Worm (Caenorhabditis elegans) whole organism, young adult: Measurements from ENCODE around the gene chhy-1.

Experiments
- B0019.2 ChIP-seq: fragments of 200-800 bp; sonication (Bioruptor generic); conservative IDR thresholded peaks from 2 replicates; pipeline ENCODE4 v1.3.6; 2022; ENCODE audit warnings: missing genetic modification reagents, missing genetic modification characterization, missing compliant biosample characterization
- B0035.1 ChIP-seq: sonication (generic microtip); optimal IDR thresholded peaks from 2 replicates; lab custom pipeline; 2016; ENCODE audit warnings: missing genetic modification characterization, mild to moderate bottlenecking, missing compliant biosample characterization, missing genotype, missing genetic modification reagents
- C06A6.2 ChIP-seq: fragments of 200-800 bp; sonication (Bioruptor generic); conservative IDR thresholded peaks from 2 replicates; pipeline ENCODE4 v1.3.6; 2022; ENCODE audit warnings: missing genetic modification characterization, missing compliant biosample characterization
- F10E7.11 ChIP-seq: sonication (generic microtip); optimal IDR thresholded peaks from 2 replicates; lab custom pipeline; 2017; ENCODE audit warnings: mild to moderate bottlenecking, missing genetic modification characterization, moderate library complexity, missing compliant biosample characterization
- F23B12.7 ChIP-seq: sonication (generic microtip); optimal IDR thresholded peaks from 2 replicates; lab custom pipeline; 2017; ENCODE audit warnings: missing genetic modification characterization, mild to moderate bottlenecking, missing compliant biosample characterization, antibody characterized with exemption, moderate library complexity; ENCODE audit not compliant: insufficient read depth
- F33H1.4 ChIP-seq: fragments of 200-800 bp; sonication (Bioruptor generic); IDR thresholded peaks from 2 replicates; pipeline ENCODE4 v1.3.6; 2022; ENCODE audit warnings: missing genetic modification reagents, missing genetic modification characterization, missing compliant biosample characterization
- F49E8.2 ChIP-seq: sonication (generic microtip); optimal IDR thresholded peaks from 3 replicates; lab custom pipeline; 2017; ENCODE audit warnings: missing genetic modification characterization, mild to moderate bottlenecking, missing compliant biosample characterization, antibody characterized with exemption, moderate library complexity; ENCODE audit not compliant: insufficient read depth
- T07F8.4 ChIP-seq: sonication (generic microtip); optimal IDR thresholded peaks from 2 replicates; lab custom pipeline; 2016; ENCODE audit warnings: mild to moderate bottlenecking, missing genetic modification characterization, moderate library complexity, missing compliant biosample characterization
- T26A5.8 ChIP-seq: sonication (generic microtip); optimal IDR thresholded peaks from 2 replicates; lab custom pipeline; 2016; ENCODE audit warnings: missing genetic modification characterization, missing compliant biosample characterization
- Y53G8AR.9 ChIP-seq: fragments of 200-800 bp; sonication (Bioruptor generic); conservative IDR thresholded peaks from 2 replicates; pipeline ENCODE4 v1.3.6; 2022; ENCODE audit warnings: missing genetic modification reagents, missing genetic modification characterization, missing compliant biosample characterization
- Y67H2A.10 ChIP-seq: fragments of 200-800 bp; sonication (Bioruptor generic); conservative IDR thresholded peaks from 2 replicates; pipeline ENCODE4 v1.3.6; 2022; ENCODE audit warnings: missing genetic modification reagents, missing genetic modification characterization, missing compliant biosample characterization
- Y79H2A.3 ChIP-seq: fragments of 200-800 bp; sonication (Bioruptor generic); conservative IDR thresholded peaks from 2 replicates; pipeline ENCODE4 v1.3.6; 2022; ENCODE audit warnings: missing genetic modification reagents, missing genetic modification characterization, missing compliant biosample characterization
- aptf-2 ChIP-seq: fragments of 200-800 bp; sonication (Bioruptor generic); conservative IDR thresholded peaks from 2 replicates; pipeline ENCODE4 v1.3.6; 2022; ENCODE audit warnings: missing genetic modification reagents, missing genetic modification characterization, missing compliant biosample characterization
- aptf-3 ChIP-seq: fragments of 200-800 bp; sonication (Bioruptor generic); IDR thresholded peaks from 2 replicates; pipeline ENCODE4 v1.3.6; 2022; ENCODE audit warnings: missing genetic modification characterization, missing compliant biosample characterization
- atf-7 ChIP-seq: sonication (generic microtip); optimal IDR thresholded peaks from 2 replicates; lab custom pipeline; 2017; ENCODE audit warnings: mild to moderate bottlenecking, missing genetic modification characterization, missing compliant biosample characterization
- athp-1 ChIP-seq: sonication (generic microtip); optimal IDR thresholded peaks from 2 replicates; lab custom pipeline; 2017; ENCODE audit warnings: mild to moderate bottlenecking, missing genetic modification characterization, missing compliant biosample characterization
- attf-5 ChIP-seq: fragments of 200-800 bp; sonication (Bioruptor generic); optimal IDR thresholded peaks from 2 replicates; lab custom pipeline; 2018; ENCODE audit warnings: mild to moderate bottlenecking, missing genetic modification characterization, missing compliant biosample characterization
- bed-2 ChIP-seq: fragments of 200-800 bp; sonication (Bioruptor generic); IDR thresholded peaks from 2 replicates; pipeline ENCODE4 v1.3.6; 2022; ENCODE audit warnings: missing genetic modification reagents, missing genetic modification characterization, missing compliant biosample characterization
- ccch-3 ChIP-seq: fragments of 200-800 bp; sonication (Bioruptor generic); optimal IDR thresholded peaks from 2 replicates; lab custom pipeline; 2018; ENCODE audit warnings: mild to moderate bottlenecking, missing genetic modification characterization, missing compliant biosample characterization
- cebp-1 ChIP-seq, 2 experiments: fragments of 200-800 bp in 1 of 2; sonication (Bioruptor generic) in 1 of 2; sonication (generic microtip) in 1 of 2; IDR thresholded peaks in 1 of 2; optimal IDR thresholded peaks in 1 of 2; 2 replicates each; pipeline versions ENCODE4 v1.3.6 to Lab custom; 2017 to 2022; ENCODE audit warnings: missing compliant biosample characterization in 2 of 2, missing genetic modification characterization in 2 of 2, mild to moderate bottlenecking in 1 of 2, missing genetic modification reagents in 1 of 2, moderate library complexity in 1 of 2
- ceh-58 ChIP-seq: fragments of 200-800 bp; sonication (Bioruptor generic); IDR thresholded peaks from 2 replicates; pipeline ENCODE4 v1.3.6; 2022; ENCODE audit warnings: missing genetic modification characterization, missing compliant biosample characterization
- ceh-91 ChIP-seq: fragments of 200-800 bp; sonication (Bioruptor generic); IDR thresholded peaks from 2 replicates; pipeline ENCODE4 v1.3.6; 2022; ENCODE audit warnings: missing genetic modification reagents, missing genetic modification characterization, missing compliant biosample characterization
- chd-7 ChIP-seq: sonication (generic microtip); optimal IDR thresholded peaks from 2 replicates; lab custom pipeline; 2016; ENCODE audit warnings: mild to moderate bottlenecking, missing genetic modification characterization, moderate library complexity, missing compliant biosample characterization
- dox-1 ChIP-seq: fragments of 200-800 bp; sonication (Bioruptor generic); IDR thresholded peaks from 2 replicates; pipeline ENCODE4 v1.3.6; 2022; ENCODE audit warnings: missing genetic modification reagents, missing genetic modification characterization, missing compliant biosample characterization
- efl-1 ChIP-seq: fragments of 150-350 bp; optimal IDR thresholded peaks from 2 replicates; lab custom pipeline; 2014; ENCODE audit warnings: missing biosample characterization, missing genetic modification reagents, missing genetic modification characterization
- egl-44 ChIP-seq: fragments of 200-800 bp; sonication (Bioruptor generic); IDR thresholded peaks from 2 replicates; pipeline ENCODE4 v1.3.6; 2022; ENCODE audit warnings: missing genetic modification reagents, missing genetic modification characterization, missing compliant biosample characterization
- ekl-4 ChIP-seq: fragments of 200-800 bp; sonication (Bioruptor generic); IDR thresholded peaks from 2 replicates; pipeline ENCODE4 v1.3.6; 2022; ENCODE audit warnings: missing genetic modification reagents, missing genetic modification characterization, missing compliant biosample characterization
- gei-17 ChIP-seq: fragments of 200-800 bp; sonication (Bioruptor generic); optimal IDR thresholded peaks from 2 replicates; lab custom pipeline; 2018; ENCODE audit warnings: mild to moderate bottlenecking, missing genetic modification characterization, missing compliant biosample characterization
- hlh-12 ChIP-seq: sonication (generic microtip); optimal IDR thresholded peaks from 2 replicates; lab custom pipeline; 2016; ENCODE audit warnings: missing genetic modification characterization, missing compliant biosample characterization
- hlh-26 ChIP-seq: fragments of 200-800 bp; sonication (Bioruptor generic); conservative IDR thresholded peaks from 2 replicates; pipeline ENCODE4 v1.3.6; 2022; ENCODE audit warnings: missing genetic modification reagents, missing genetic modification characterization, missing compliant biosample characterization
- hsf-1 ChIP-seq: fragments of 200-800 bp; sonication (Bioruptor generic); IDR thresholded peaks from 2 replicates; pipeline ENCODE4 v1.3.6; 2022; ENCODE audit warnings: missing genetic modification reagents, missing genetic modification characterization, missing compliant biosample characterization
- let-526 ChIP-seq: fragments of 200-800 bp; sonication (Bioruptor generic); IDR thresholded peaks from 2 replicates; pipeline ENCODE4 v1.3.6; 2022; ENCODE audit warnings: missing genetic modification reagents, missing genetic modification characterization, missing compliant biosample characterization
- lsl-1 ChIP-seq: fragments of 200-800 bp; sonication (Bioruptor generic); optimal IDR thresholded peaks from 2 replicates; lab custom pipeline; 2018; ENCODE audit warnings: mild to moderate bottlenecking, missing genetic modification characterization, moderate library complexity, missing compliant biosample characterization
- lsy-27 ChIP-seq: sonication (generic microtip); optimal IDR thresholded peaks from 2 replicates; lab custom pipeline; 2017; ENCODE audit warnings: missing genetic modification characterization, mild to moderate bottlenecking, missing compliant biosample characterization, antibody characterized with exemption, missing genotype, borderline replicate concordance; ENCODE audit not compliant: insufficient read depth
- mes-4 ChIP-seq: sonication (generic microtip); optimal IDR thresholded peaks from 2 replicates; lab custom pipeline; 2016; ENCODE audit warnings: missing genotype, missing genetic modification characterization, missing compliant biosample characterization
- nfya-1 ChIP-seq: sonication (generic microtip); optimal IDR thresholded peaks from 2 replicates; lab custom pipeline; 2017; ENCODE audit warnings: antibody characterized with exemption, missing compliant biosample characterization, missing genetic modification characterization, borderline replicate concordance; ENCODE audit not compliant: insufficient read depth
- nhr-120 ChIP-seq: fragments of 200-800 bp; sonication (Bioruptor generic); IDR thresholded peaks from 2 replicates; pipeline ENCODE4 v1.3.6; 2022; ENCODE audit warnings: missing genetic modification characterization, missing compliant biosample characterization
- nhr-179 ChIP-seq: sonication (generic microtip); optimal IDR thresholded peaks from 2 replicates; lab custom pipeline; 2016; ENCODE audit warnings: mild to moderate bottlenecking, missing genetic modification characterization, missing compliant biosample characterization
- rec-8 ChIP-seq, 2 experiments: sonication (generic microtip); optimal IDR thresholded peaks; 2 replicates each; lab custom pipeline; 2016; ENCODE audit warnings: mild to moderate bottlenecking in 2 of 2, missing genetic modification characterization in 2 of 2, missing genetic modification reagents in 2 of 2, missing genotype in 2 of 2, missing biosample characterization in 1 of 2, missing compliant biosample characterization in 1 of 2, moderate library complexity in 1 of 2
- repo-1 ChIP-seq: sonication (generic microtip); optimal IDR thresholded peaks from 2 replicates; lab custom pipeline; 2017; ENCODE audit warnings: mild to moderate bottlenecking, missing genetic modification characterization, missing compliant biosample characterization
- sea-2 ChIP-seq: fragments of 200-800 bp; sonication (Bioruptor generic); IDR thresholded peaks from 2 replicates; pipeline ENCODE4 v1.3.6; 2022; ENCODE audit warnings: missing genetic modification characterization, missing compliant biosample characterization
- tlf-1 ChIP-seq: fragments of 200-800 bp; sonication (Bioruptor generic); optimal IDR thresholded peaks from 2 replicates; lab custom pipeline; 2018; ENCODE audit warnings: mild to moderate bottlenecking, missing genetic modification characterization, missing compliant biosample characterization
- zfh-2 ChIP-seq: fragments of 200-800 bp; sonication (Bioruptor generic); conservative IDR thresholded peaks from 2 replicates; pipeline ENCODE4 v1.3.6; 2022; ENCODE audit warnings: missing genetic modification reagents, missing genetic modification characterization, missing compliant biosample characterization
- ztf-22 ChIP-seq: fragments of 200-800 bp; sonication (Bioruptor generic); optimal IDR thresholded peaks from 2 replicates; lab custom pipeline; 2018; ENCODE audit warnings: mild to moderate bottlenecking, missing genetic modification characterization, moderate library complexity, missing compliant biosample characterization
- ztf-6 ChIP-seq: fragments of 200-800 bp; sonication (Bioruptor generic); IDR thresholded peaks from 2 replicates; pipeline ENCODE4 v1.3.6; 2022; ENCODE audit warnings: missing genetic modification reagents, missing genetic modification characterization, missing compliant biosample characterization

chhy-1 gene

ce11 chrII:8569038-8569977, 48.1 kb downstream of the chhy-1 start, which contains the start of the genes col-38 and rpl-5 (continued):
- peak; percentile 25; the same call in 1 of the 2 replicates for TF ChIP-seq cebp-1 (GFP tag; IDR thresholded peaks at IDR 0.05; lab: Robert Waterston, UW)
- peak; percentile 72 for TF ChIP-seq cebp-1 (tag; optimal IDR thresholded peaks at IDR 0.05; lab: Kevin White, UChicago)
- TF ChIP-seq ceh-58 = no peak
- no peak for TF ChIP-seq aptf-2 (GFP tag; lab: Robert Waterston, UW)
- peak; percentile 36; the same call in 1 of the 2 replicates for TF ChIP-seq hsf-1 (GFP tag; lab: Robert Waterston, UW)
- no peak for TF ChIP-seq nfya-1 (tag; lab: Kevin White, UChicago)
- TF ChIP-seq F10E7.11 = no peak
- TF ChIP-seq chd-7 (tag; lab: Kevin White, UChicago) = no peak
- no peak for TF ChIP-seq zfh-2
- no peak for TF ChIP-seq nhr-179
- TF ChIP-seq tlf-1 = peak; percentile 64
- TF ChIP-seq dox-1 (GFP tag; lab: Robert Waterston, UW) = peak; percentile 83
- TF ChIP-seq F23B12.7 (tag; lab: Kevin White, UChicago) = peak; percentile 96
- TF ChIP-seq sea-2 (GFP tag; lab: Robert Waterston, UW) = no peak
- TF ChIP-seq rec-8 (tag; optimal IDR thresholded peaks at IDR 0.05; lab: Kevin White, UChicago) = no peak
- TF ChIP-seq let-526 (GFP tag; lab: Robert Waterston, UW) = no peak
- no peak for TF ChIP-seq aptf-3 (GFP tag; lab: Robert Waterston, UW)
- peak; percentile 56 for TF ChIP-seq athp-1 (tag; lab: Kevin White, UChicago)
- TF ChIP-seq T07F8.4 = no peak
- TF ChIP-seq gei-17 = no peak
- TF ChIP-seq Y53G8AR.9 = no peak
- no peak for TF ChIP-seq mes-4 (tag; lab: Kevin White, UChicago)
- TF ChIP-seq lsl-1 = peak; percentile 86
- no peak for TF ChIP-seq ccch-3
- no peak for TF ChIP-seq egl-44 (GFP tag; lab: Robert Waterston, UW)
- TF ChIP-seq bed-2 (GFP tag; lab: Robert Waterston, UW) = no peak
- TF ChIP-seq Y79H2A.3 (GFP tag; lab: Robert Waterston, UW) = no peak
- TF ChIP-seq hlh-26 (GFP tag; lab: Robert Waterston, UW) = no peak
- TF ChIP-seq B0035.1 (tag; lab: Kevin White, UChicago) = no peak
- no peak for TF ChIP-seq nhr-120 (GFP tag; lab: Robert Waterston, UW)
- TF ChIP-seq C06A6.2 (GFP tag; lab: Robert Waterston, UW) = no peak
- no peak for TF ChIP-seq repo-1 (tag; lab: Kevin White, UChicago)
- 0 out of 2 replicates have a peak, but pooled peaks have one; percentile 27 for TF ChIP-seq B0019.2 (GFP tag; lab: Robert Waterston, UW)
- peak; percentile 81 for TF ChIP-seq ekl-4 (GFP tag; lab: Robert Waterston, UW)
- TF ChIP-seq attf-5 (GFP tag; lab: Kevin White, UChicago) = peak; percentile 94
- peak; percentile 88 for TF ChIP-seq efl-1 (GFP tag; lab: Kevin White, UChicago)
- peak; percentile 68 for TF ChIP-seq F49E8.2 (tag; lab: Kevin White, UChicago)
- no peak for TF ChIP-seq hlh-12 (tag; lab: Kevin White, UChicago)
- TF ChIP-seq atf-7 (tag; lab: Kevin White, UChicago) = no peak
- no peak for TF ChIP-seq T26A5.8
- no peak for TF ChIP-seq lsy-27 (tag; lab: Kevin White, UChicago)
- no peak for TF ChIP-seq Y67H2A.10
- no peak for TF ChIP-seq ztf-6 (GFP tag; lab: Robert Waterston, UW)
- peak; percentile 79 for TF ChIP-seq F33H1.4 (GFP tag; lab: Robert Waterston, UW)
- TF ChIP-seq ztf-22 (GFP tag; lab: Kevin White, UChicago) = no peak
- peak; percentile 72 for TF ChIP-seq ceh-91 (GFP tag; lab: Robert Waterston, UW)
